Fruit fly (Drosophila melanogaster) Kc167 (cell line): ENCODE data around the gene CG43078.

Source experiments
- Myc ChIP-seq: fragments of >200 bp; optimal IDR thresholded peaks from 2 replicates; lab custom pipeline; 2017; ENCODE audit warnings: missing external identifiers
- Sin3A ChIP-seq: fragments of >200 bp; optimal IDR thresholded peaks from 2 replicates; lab custom pipeline; 2018; ENCODE audit warnings: missing external identifiers
- h ChIP-seq: fragments of >200 bp; optimal IDR thresholded peaks from 3 replicates; lab custom pipeline; 2018; ENCODE audit warnings: missing external identifiers
- insv ChIP-seq: fragments of >200 bp; optimal IDR thresholded peaks from 3 replicates; lab custom pipeline; 2018; ENCODE audit warnings: missing external identifiers
- psq ChIP-seq: fragments of >200 bp; optimal IDR thresholded peaks from 2 replicates; lab custom pipeline; 2017; ENCODE audit warnings: missing external identifiers
- ttk ChIP-seq: sonication (Bioruptor generic); optimal IDR thresholded peaks from 2 replicates; lab custom pipeline; 2017; ENCODE audit warnings: missing external identifiers

- TF ChIP-seq Myc (lab: Kevin White, UChicago): no peak
- TF ChIP-seq psq (lab: Kevin White, UChicago): no peak
- no peak for TF ChIP-seq h (lab: Kevin White, UChicago)
- no peak for TF ChIP-seq insv (lab: Kevin White, UChicago)
- no peak for TF ChIP-seq ttk (lab: Kevin White, UChicago)
- TF ChIP-seq Sin3A (lab: Kevin White, UChicago): no peak
Measured at dm6 chr3L:8534386-8535306, 42.0 kb upstream of the CG43078 start, which contains the start of gene ergic53.
